Worm (Caenorhabditis elegans): ENCODE data around the gene arx-4.
A peak's percentile ranks its signal among the peaks of the same experiment; 100 is the strongest.

DNA sequence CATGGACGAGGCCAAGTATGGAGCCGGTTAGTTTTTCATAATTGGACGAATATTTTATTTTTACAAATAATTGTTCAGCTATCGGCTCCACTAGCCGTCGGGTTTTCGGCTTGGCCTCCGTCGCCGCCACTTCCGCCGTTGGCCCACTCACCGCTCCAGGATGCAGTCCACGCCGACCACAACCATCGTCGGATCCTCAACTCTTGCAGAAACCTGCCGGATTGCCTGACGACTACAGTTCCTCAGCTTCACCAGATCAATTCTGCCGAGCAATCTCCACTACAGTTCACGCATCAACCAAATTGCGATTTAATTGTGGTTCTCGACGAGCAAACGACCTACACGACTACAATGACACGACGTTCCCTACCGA is 27.7 kb upstream of the arx-4 start:
- no peak for TF ChIP-seq nhr-11 (tag; optimal IDR thresholded peaks at IDR 0.05)
- TF ChIP-seq tag-97 (GFP tag; IDR thresholded peaks at IDR 0.05), result no peak
- no peak for TF ChIP-seq R02D3.7 (tag; optimal IDR thresholded peaks at IDR 0.05)
- no peak for TF ChIP-seq lin-15B (tag; optimal IDR thresholded peaks at IDR 0.05)
- no peak for TF ChIP-seq unc-130 (GFP tag; optimal IDR thresholded peaks at IDR 0.05)
- TF ChIP-seq skn-1 (tag; optimal IDR thresholded peaks at IDR 0.05), result no peak
- no peak for TF ChIP-seq aly-2 (tag; optimal IDR thresholded peaks at IDR 0.05)
- TF ChIP-seq daf-12 (tag; optimal IDR thresholded peaks at IDR 0.05), result no peak
- no peak for TF ChIP-seq dmd-6 (GFP tag; IDR thresholded peaks at IDR 0.05)
- TF ChIP-seq nhr-41 (GFP tag; IDR thresholded peaks at IDR 0.05), result no peak
- TF ChIP-seq set-16 (GFP tag; IDR thresholded peaks at IDR 0.05), result peak; percentile 90
